Fruit fly (Drosophila melanogaster): ENCODE data around the gene CG15468.

CG15468 gene

DNA sequence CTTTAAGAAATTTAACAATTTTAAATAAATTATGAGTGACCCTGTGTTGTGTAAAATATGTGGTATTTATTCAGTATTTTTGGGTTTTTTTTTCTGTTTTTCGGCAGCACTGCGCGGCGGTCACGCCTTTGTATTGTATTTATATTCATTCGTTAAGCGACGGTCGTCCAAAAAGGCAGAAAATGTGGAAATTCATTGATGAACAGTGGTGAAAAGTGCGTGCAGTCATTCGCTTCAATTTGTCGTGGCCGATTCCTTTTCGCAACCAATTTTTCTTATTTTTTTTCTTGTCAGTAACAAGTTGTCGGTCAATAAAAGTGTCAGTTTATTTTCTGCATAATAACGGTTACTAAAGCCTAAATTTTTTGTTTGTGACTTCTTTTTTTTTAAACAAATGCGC, 21.9 kb downstream of the CG15468 start, which contains the start of gene Ptp4E (continued):
- TF ChIP-seq hbn (GFP tag; IDR thresholded peaks at IDR 0.05; ENCODE audit: partially characterized antibody) = no peak
- no peak for TF ChIP-seq HmgD (GFP tag; optimal IDR thresholded peaks at IDR 0.05)
- no peak for TF ChIP-seq phol (tag; optimal IDR thresholded peaks at IDR 0.05)
- TF ChIP-seq CG4282 (GFP tag; optimal IDR thresholded peaks at IDR 0.05) = no peak
- no peak for TF ChIP-seq CG15073 (GFP tag; optimal IDR thresholded peaks at IDR 0.05)
- TF ChIP-seq CG1233 (GFP tag; optimal IDR thresholded peaks at IDR 0.05) = no peak
- TF ChIP-seq ftz-f1 (GFP tag; optimal IDR thresholded peaks at IDR 0.05) = no peak
- no peak for TF ChIP-seq CG18764 (GFP tag; optimal IDR thresholded peaks at IDR 0.05)
- peak; percentile 41 for TF ChIP-seq CG6254 (GFP tag; optimal IDR thresholded peaks at IDR 0.05)
- TF ChIP-seq Jarid2 (GFP tag; optimal IDR thresholded peaks at IDR 0.05) = peak; percentile 78
- TF ChIP-seq Chrac-16 (GFP tag; optimal IDR thresholded peaks at IDR 0.05) = no peak
- no peak for TF ChIP-seq CG17802 (tag; optimal IDR thresholded peaks at IDR 0.05)

DNA sequence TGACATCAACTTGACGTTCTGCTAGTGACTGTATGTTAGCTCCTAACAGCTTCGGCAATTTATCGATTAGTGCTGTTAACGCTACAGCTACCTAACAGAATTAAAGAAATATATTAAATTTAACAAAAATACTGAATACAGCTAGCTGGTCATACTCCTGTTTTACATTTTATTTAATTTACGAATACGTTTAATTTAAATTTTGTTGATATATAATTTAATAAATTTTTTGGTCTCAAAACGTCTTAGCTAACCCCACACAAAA, 22.9 kb downstream of the CG15468 start, which contains the start of gene CG44774:
Gene CG44774, minus strand, starts transcription at position 34 of the 265 bp plus-strand sequence.
- TF ChIP-seq HmgZ (tag; optimal IDR thresholded peaks at IDR 0.05) (no peak), slp2 (GFP tag; optimal IDR thresholded peaks at IDR 0.05) (no peak), CG9609 (GFP tag; optimal IDR thresholded peaks at IDR 0.05) (no peak), nom (GFP tag; optimal IDR thresholded peaks at IDR 0.05) (no peak), H2.0 (GFP tag; IDR thresholded peaks at IDR 0.05) (no peak), NK7.1 (GFP tag; optimal IDR thresholded peaks at IDR 0.05) (no peak), CG10543 (GFP tag; optimal IDR thresholded peaks at IDR 0.05) (no peak), lmd (GFP tag; IDR thresholded peaks at IDR 0.05) (no peak), trem (tag; optimal IDR thresholded peaks at IDR 0.05) (no peak), Nf-YC (tag; optimal IDR thresholded peaks at IDR 0.05) (no peak), Abd-B (GFP tag; optimal IDR thresholded peaks at IDR 0.05) (no peak), dimm (GFP tag; IDR thresholded peaks at IDR 0.05) (no peak), dati (GFP tag; IDR thresholded peaks at IDR 0.05) (no peak), Fer3 (tag; optimal IDR thresholded peaks at IDR 0.05) (no peak), usp (GFP tag; optimal IDR thresholded peaks at IDR 0.05) (no peak), gfzf (GFP tag; optimal IDR thresholded peaks at IDR 0.05) (peak; percentile 34), pzg (GFP tag; optimal IDR thresholded peaks at IDR 0.05) (peak; percentile 37), bbx (GFP tag; IDR thresholded peaks at IDR 0.05; ENCODE audit: partially characterized antibody) (peak; percentile 24; the same call in 1 of the 2 replicates), tll (GFP tag; optimal IDR thresholded peaks at IDR 0.05) (no peak), NFAT (GFP tag; IDR thresholded peaks at IDR 0.05) (no peak), dmrt99B (tag; optimal IDR thresholded peaks at IDR 0.05) (no peak), gro (GFP tag; optimal IDR thresholded peaks at IDR 0.05) (no peak), zen2 (GFP tag; IDR thresholded peaks at IDR 0.05; ENCODE audit: partially characterized antibody) (no peak), pros (GFP tag; optimal IDR thresholded peaks at IDR 0.05) (no peak), sim (GFP tag; IDR thresholded peaks at IDR 0.05) (no peak), CG10565 (GFP tag; optimal IDR thresholded peaks at IDR 0.05) (no peak), wek (GFP tag; optimal IDR thresholded peaks at IDR 0.05) (no peak), CG13894 (tag; optimal IDR thresholded peaks at IDR 0.05) (no peak), hkb (optimal IDR thresholded peaks at IDR 0.05) (no peak), hkb (GFP tag; IDR thresholded peaks at IDR 0.05) (no peak), lola (GFP tag; optimal IDR thresholded peaks at IDR 0.05) (no peak), CG1024 (GFP tag; IDR thresholded peaks at IDR 0.05) (no peak), exex (tag; optimal IDR thresholded peaks at IDR 0.05) (no peak), Dref (GFP tag; IDR thresholded peaks at IDR 0.05) (peak; percentile 52), CG6272 (GFP tag; IDR thresholded peaks at IDR 0.05) (no peak), sd (tag; optimal IDR thresholded peaks at IDR 0.05) (no peak), CG10462 (GFP tag; optimal IDR thresholded peaks at IDR 0.05) (no peak), D19A (tag; optimal IDR thresholded peaks at IDR 0.05) (no peak), ranshi (GFP tag; IDR thresholded peaks at IDR 0.05) (no peak), wdn (GFP tag; IDR thresholded peaks at IDR 0.05) (no peak)

Measured in whole organism, embryonic.